Fruit fly (Drosophila melanogaster): ENCODE measurements around the gene Srlp.

The Srlp gene

DNA sequence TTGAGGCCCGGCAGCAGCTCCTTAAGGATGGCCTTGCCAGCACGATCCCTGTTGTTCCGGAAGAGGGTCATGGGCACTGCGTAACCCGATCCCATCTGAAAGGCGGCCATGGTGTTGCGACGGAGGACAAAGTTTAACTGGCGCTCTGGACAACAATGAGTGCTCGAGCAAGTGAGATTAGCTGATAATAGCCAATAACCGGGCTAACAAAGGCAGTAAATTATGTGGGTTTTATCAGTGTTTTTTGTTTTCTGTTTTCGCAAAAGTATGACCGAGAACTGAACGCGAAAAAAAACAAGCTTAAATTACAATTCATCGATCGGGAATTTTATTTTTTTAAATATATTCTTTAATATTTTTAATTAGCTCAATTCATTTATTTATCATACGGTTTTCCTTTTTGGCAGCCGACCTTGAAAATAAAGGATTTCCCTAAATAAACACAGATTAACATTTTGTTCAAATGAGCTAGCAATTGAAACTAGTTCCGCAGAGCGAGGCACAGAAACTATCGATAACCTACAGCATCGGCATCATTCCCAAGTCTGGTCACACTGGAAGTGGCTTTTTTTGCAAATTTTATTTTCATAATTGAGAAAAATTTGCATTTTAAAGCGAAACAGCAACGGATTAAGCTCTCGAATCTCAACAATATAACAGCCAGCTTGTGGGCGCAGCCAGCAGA lies 20.5 kb upstream of the Srlp start, which contains the start of the genes Dip-C and pps (continued):
- TF ChIP-seq CG2116 (GFP tag; optimal IDR thresholded peaks at IDR 0.05) (peak; percentile 35), Trl (optimal IDR thresholded peaks at IDR 0.05) (no peak), Trl (GFP tag; optimal IDR thresholded peaks at IDR 0.05) (no peak), Antp (GFP tag; optimal IDR thresholded peaks at IDR 0.05) (no peak), gsb-n (tag; optimal IDR thresholded peaks at IDR 0.05) (no peak), MBD-R2 (GFP tag; IDR thresholded peaks at IDR 0.05) (peak; percentile 84), dpn (GFP tag; optimal IDR thresholded peaks at IDR 0.05) (no peak), CG8924 (tag; optimal IDR thresholded peaks at IDR 0.05) (peak; percentile 37), amos (GFP tag; IDR thresholded peaks at IDR 0.05; ENCODE audit: partially characterized antibody) (peak; percentile 82), CG6791 (GFP tag; IDR thresholded peaks at IDR 0.05; ENCODE audit: partially characterized antibody) (peak; percentile 81), Mes4 (GFP tag; optimal IDR thresholded peaks at IDR 0.05) (no peak), vnd (GFP tag; IDR thresholded peaks at IDR 0.05; ENCODE audit: partially characterized antibody) (peak; percentile 58; the same call in 2 of the 3 replicates), CG2129 (GFP tag; IDR thresholded peaks at IDR 0.05; ENCODE audit: partially characterized antibody) (peak; percentile 40; the same call in 1 of the 2 replicates), Sry-δ (GFP tag; optimal IDR thresholded peaks at IDR 0.05) (peak; percentile 60), CG12104 (GFP tag; optimal IDR thresholded peaks at IDR 0.05) (peak; percentile 12), knrl (GFP tag; IDR thresholded peaks at IDR 0.05; ENCODE audit: partially characterized antibody) (peak; percentile 76), slbo (GFP tag; IDR thresholded peaks at IDR 0.05) (no peak), nom (GFP tag; optimal IDR thresholded peaks at IDR 0.05) (peak; percentile 43), HHEX (GFP tag; optimal IDR thresholded peaks at IDR 0.05) (no peak), YL-1 (GFP tag; optimal IDR thresholded peaks at IDR 0.05) (peak; percentile 84), tup (GFP tag; optimal IDR thresholded peaks at IDR 0.05) (no peak), CG12769 (tag; optimal IDR thresholded peaks at IDR 0.05) (no peak), nmo (GFP tag; optimal IDR thresholded peaks at IDR 0.05) (peak; percentile 40), tin (GFP tag; optimal IDR thresholded peaks at IDR 0.05) (no peak), bcd (GFP tag; optimal IDR thresholded peaks at IDR 0.05) (no peak), inv (GFP tag; IDR thresholded peaks at IDR 0.05; ENCODE audit: partially characterized antibody) (peak; percentile 65), wek (GFP tag; optimal IDR thresholded peaks at IDR 0.05) (peak; percentile 13), Bgb (GFP tag; IDR thresholded peaks at IDR 0.05; ENCODE audit: partially characterized antibody) (peak; percentile 74), unc-4 (GFP tag; IDR thresholded peaks at IDR 0.05; ENCODE audit: partially characterized antibody) (peak; percentile 79), sqz (GFP tag; optimal IDR thresholded peaks at IDR 0.05) (no peak), Atf-2 (GFP tag; optimal IDR thresholded peaks at IDR 0.05) (no peak), sna (GFP tag; IDR thresholded peaks at IDR 0.05; ENCODE audit: partially characterized antibody) (peak; percentile 62; the same call in 1 of the 2 replicates), CG15514 (GFP tag; optimal IDR thresholded peaks at IDR 0.05) (peak; percentile 99), Poxn (GFP tag; IDR thresholded peaks at IDR 0.05) (no peak), CG4617 (GFP tag; optimal IDR thresholded peaks at IDR 0.05; ENCODE audit: borderline replicate concordance) (peak; percentile 85), phol (tag; optimal IDR thresholded peaks at IDR 0.05) (peak; percentile 46), CG9727 (GFP tag; optimal IDR thresholded peaks at IDR 0.05) (peak; percentile 28), hb (GFP tag; IDR thresholded peaks at IDR 0.05; ENCODE audit: partially characterized antibody) (peak; percentile 40; the same call in 1 of the 3 replicates), CG42726 (GFP tag; IDR thresholded peaks at IDR 0.05; ENCODE audit: partially characterized antibody) (peak; percentile 52; the same call in 1 of the 2 replicates), CG17829 (tag; optimal IDR thresholded peaks at IDR 0.05) (peak; percentile 56), Lim3 (GFP tag; IDR thresholded peaks at IDR 0.05) (no peak), CG11696 (GFP tag; IDR thresholded peaks at IDR 0.05) (no peak), bigmax (GFP tag; optimal IDR thresholded peaks at IDR 0.05) (no peak), ab (GFP tag; optimal IDR thresholded peaks at IDR 0.05) (no peak), Ets65A (GFP tag) (peak; percentile 22), CG10979 (tag; optimal IDR thresholded peaks at IDR 0.05) (peak; percentile 18), ATbp (GFP tag; optimal IDR thresholded peaks at IDR 0.05) (no peak), Eip74EF (GFP tag; optimal IDR thresholded peaks at IDR 0.05) (no peak)
